Worm (Caenorhabditis elegans): ENCODE measurements around the gene T15H9.4.

ce11 chrII:9617039-9617901 lies 5.6 kb downstream of the T15H9.4 start, which contains the start of gene hal-3:
- TF ChIP-seq R02D3.7 (tag; optimal IDR thresholded peaks at IDR 0.05) (no peak), alr-1 (tag; optimal IDR thresholded peaks at IDR 0.05) (no peak), sma-9 (GFP tag; optimal IDR thresholded peaks at IDR 0.05) (no peak), sma-9 (tag; optimal IDR thresholded peaks at IDR 0.05) (no peak), snpc-4 (tag; optimal IDR thresholded peaks at IDR 0.05) (no peak), mbf-1 (tag; optimal IDR thresholded peaks at IDR 0.05) (no peak)

Data from whole organism, L2 larva.